Worm (Caenorhabditis elegans) whole organism, late embryonic: ENCODE measurements around the gene zfp-3.

Experiments used
- nhr-11 ChIP-seq: fragments of 150-350 bp; optimal IDR thresholded peaks from 2 replicates; lab custom pipeline; 2014; ENCODE audit warnings: missing biosample characterization, missing genetic modification characterization
- odd-2 ChIP-seq: sonication (generic microtip); optimal IDR thresholded peaks from 2 replicates; lab custom pipeline; 2017; ENCODE audit warnings: antibody characterized with exemption, mild to moderate bottlenecking, missing genetic modification characterization, missing compliant biosample characterization
- pqm-1 ChIP-seq: sonication (generic microtip); optimal IDR thresholded peaks from 2 replicates; lab custom pipeline; 2016; ENCODE audit warnings: missing genetic modification characterization, missing compliant biosample characterization

DNA sequence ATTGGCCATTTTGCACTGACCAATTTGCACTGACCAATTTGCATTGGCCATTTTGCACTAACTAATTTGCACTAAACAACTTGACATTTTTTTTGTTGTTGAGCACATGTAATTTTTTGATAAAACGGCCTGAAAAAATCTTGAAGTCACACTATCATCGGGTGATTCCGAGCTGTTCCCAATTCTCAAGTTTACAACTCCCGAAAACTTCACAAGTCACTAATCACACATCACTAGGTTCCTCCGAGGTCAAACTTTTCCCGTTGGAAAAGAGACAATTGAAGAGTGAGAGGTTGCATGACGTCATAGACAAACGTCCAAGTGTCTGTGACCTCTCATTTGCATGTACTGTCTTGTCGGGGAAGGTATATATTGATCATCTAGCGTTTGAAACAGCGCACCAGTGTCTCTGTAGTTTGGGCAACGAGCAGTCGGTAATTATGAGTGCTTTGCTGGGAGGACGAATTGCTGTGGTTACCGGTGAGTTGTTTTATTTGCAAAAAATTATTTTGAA lies 39.7 kb upstream of the zfp-3 start, which contains the start of the genes D1005.10 and dhs-25:
- TF ChIP-seq pqm-1 (tag; lab: Kevin White, UChicago) (no peak), odd-2 (tag; lab: Kevin White, UChicago) (no peak), nhr-11 (tag; lab: Kevin White, UChicago) (no peak)
